Worm (Caenorhabditis elegans) whole organism, late embryonic: ENCODE measurements around the gene gst-7.

Experiments
- C38D4.7 ChIP-seq: fragments of 200-800 bp; sonication (Bioruptor generic); optimal IDR thresholded peaks from 2 replicates; lab custom pipeline; 2018; ENCODE audit warnings: mild to moderate bottlenecking, missing genetic modification characterization, moderate library complexity, missing compliant biosample characterization
- ceh-34 ChIP-seq: sonication (generic microtip); optimal IDR thresholded peaks from 2 replicates; lab custom pipeline; 2016; ENCODE audit warnings: mild to moderate bottlenecking, missing genetic modification characterization, missing compliant biosample characterization
- pha-2 ChIP-seq: sonication (generic microtip); optimal IDR thresholded peaks from 2 replicates; lab custom pipeline; 2017; ENCODE audit warnings: mild to moderate bottlenecking, missing genetic modification characterization, missing compliant biosample characterization
- ref-2 ChIP-seq: sonication (generic microtip); optimal IDR thresholded peaks from 2 replicates; lab custom pipeline; 2016; ENCODE audit warnings: missing genetic modification characterization, missing compliant biosample characterization

DNA sequence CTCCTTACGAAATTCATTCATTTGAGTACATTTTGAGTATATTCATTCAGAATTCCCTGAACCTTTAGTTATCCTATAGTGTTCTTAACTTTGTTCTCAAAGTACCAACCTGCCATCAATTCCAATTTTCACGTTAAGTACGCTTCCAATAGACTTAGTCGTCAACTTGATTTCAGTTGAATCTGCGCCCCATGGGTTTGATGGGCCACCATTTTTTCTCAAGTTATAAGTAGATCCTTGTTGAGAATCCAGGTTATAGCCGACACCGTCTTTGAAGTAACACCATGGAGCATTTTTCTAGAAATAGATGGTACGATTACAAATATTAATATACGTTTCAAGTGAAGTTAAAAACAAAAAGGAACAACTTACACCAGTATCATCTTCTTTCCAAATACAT is 42.9 kb downstream of the gst-7 start:
- TF ChIP-seq ceh-34 (tag; lab: Kevin White, UChicago) = no peak
- TF ChIP-seq ref-2 (tag; lab: Kevin White, UChicago) = no peak
- TF ChIP-seq pha-2 (tag; lab: Kevin White, UChicago) = no peak
- TF ChIP-seq C38D4.7 (GFP tag; lab: Kevin White, UChicago) = no peak
